Fruit fly (Drosophila melanogaster): ENCODE results near the gene CG33160.

DNA sequence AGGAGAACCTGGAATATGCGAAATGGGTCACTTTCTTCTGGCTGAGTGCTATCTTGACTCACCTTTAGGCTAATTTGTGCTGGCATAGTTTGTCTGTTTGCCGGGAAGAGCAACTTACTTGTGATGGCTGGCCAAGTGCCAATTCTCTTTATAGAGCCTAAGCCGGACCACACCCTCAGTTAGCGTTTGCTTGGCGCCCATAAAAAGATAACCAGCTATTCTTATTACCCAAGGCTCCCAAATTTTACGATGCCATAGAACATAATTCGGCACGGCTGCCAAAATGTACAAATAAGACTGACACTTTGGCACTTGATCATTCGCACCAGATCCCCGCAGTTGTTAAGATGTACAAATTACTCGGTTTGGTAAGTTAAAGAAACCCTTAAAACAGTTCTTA is 16.5 kb downstream of the CG33160 start, which contains the start of the genes CG42525 and CG14958:
- TF ChIP-seq CTCF (optimal IDR thresholded peaks at IDR 0.05): no peak
- no peak for TF ChIP-seq CG8478 (optimal IDR thresholded peaks at IDR 0.05)
